Worm (Caenorhabditis elegans) whole organism, midembryonic: Measurements from ENCODE around the gene cpt-1.

Source experiments
- T22C8.4 ChIP-seq: fragments of 200-800 bp; sonication (Bioruptor generic); IDR thresholded peaks from 2 replicates; pipeline ENCODE4 v1.3.6; 2022; ENCODE audit warnings: missing genetic modification characterization, missing compliant biosample characterization
- cog-1 ChIP-seq: sonication (generic microtip); optimal IDR thresholded peaks from 2 replicates; lab custom pipeline; 2016; ENCODE audit warnings: missing genetic modification characterization, missing compliant biosample characterization
- flt-1 ChIP-seq: fragments of 200-800 bp; sonication (Bioruptor generic); IDR thresholded peaks from 2 replicates; pipeline ENCODE4 v1.3.6; 2022; ENCODE audit warnings: missing genetic modification characterization, missing compliant biosample characterization
- klf-2 ChIP-seq: fragments of 200-800 bp; sonication (Bioruptor generic); conservative IDR thresholded peaks from 2 replicates; pipeline ENCODE4 v1.3.6; 2022; ENCODE audit warnings: missing genetic modification reagents, missing genetic modification characterization, missing compliant biosample characterization
- med-1 ChIP-seq: sonication (generic microtip); optimal IDR thresholded peaks from 2 replicates; lab custom pipeline; 2017; ENCODE audit warnings: missing genetic modification characterization, mild to moderate bottlenecking, missing compliant biosample characterization, antibody characterized with exemption, missing genetic modification reagents; ENCODE audit not compliant: insufficient read depth
- ref-1 ChIP-seq: fragments of 200-800 bp; sonication (Bioruptor generic); conservative IDR thresholded peaks from 2 replicates; pipeline ENCODE4 v1.3.6; 2022; ENCODE audit warnings: missing genetic modification reagents, missing genetic modification characterization, missing compliant biosample characterization
- tab-1 ChIP-seq: fragments of 200-800 bp; sonication (Bioruptor generic); IDR thresholded peaks from 2 replicates; pipeline ENCODE4 v1.3.6; 2022; ENCODE audit warnings: missing genetic modification characterization, missing compliant biosample characterization
- ztf-23 ChIP-seq: fragments of 200-800 bp; sonication (Bioruptor generic); IDR thresholded peaks from 2 replicates; pipeline ENCODE4 v1.3.6; 2022; ENCODE audit warnings: missing genetic modification reagents, missing genetic modification characterization, missing compliant biosample characterization
- ztf-29 ChIP-seq: fragments of 200-800 bp; sonication (Bioruptor generic); IDR thresholded peaks from 2 replicates; pipeline ENCODE4 v1.3.6; 2022; ENCODE audit warnings: missing genetic modification reagents, missing genetic modification characterization, missing compliant biosample characterization

The cpt-1 gene

ce11 chrII:12816412-12817146 is 20.3 kb upstream of the cpt-1 start, which contains the start of gene acl-7:
TSS of gene acl-7 (minus strand) at chrII:12816462.
- no peak for TF ChIP-seq T22C8.4
- TF ChIP-seq med-1 (GFP tag; lab: Kevin White, UChicago) = no peak
- TF ChIP-seq cog-1 = no peak
- TF ChIP-seq ref-1 (GFP tag; lab: Robert Waterston, UW) = no peak
- TF ChIP-seq ztf-23 (GFP tag; lab: Robert Waterston, UW) = no peak
- no peak for TF ChIP-seq flt-1 (GFP tag; lab: Robert Waterston, UW)
- TF ChIP-seq tab-1 (GFP tag; lab: Robert Waterston, UW) = no peak
- TF ChIP-seq ztf-29 (GFP tag; lab: Robert Waterston, UW) = no peak
- TF ChIP-seq klf-2 (GFP tag; lab: Robert Waterston, UW) = no peak

- TF ChIP-seq cog-1 (no peak), med-1 (GFP tag; lab: Kevin White, UChicago) (no peak), klf-2 (GFP tag; lab: Robert Waterston, UW) (no peak), ztf-29 (GFP tag; lab: Robert Waterston, UW) (no peak), ref-1 (GFP tag; lab: Robert Waterston, UW) (no peak), ztf-23 (GFP tag; lab: Robert Waterston, UW) (no peak), tab-1 (GFP tag; lab: Robert Waterston, UW) (no peak), flt-1 (GFP tag; lab: Robert Waterston, UW) (no peak), T22C8.4 (no peak)
Observed at ce11 chrII:12813253-12813652, 17.0 kb upstream of the cpt-1 start.

ce11 chrII:12810709-12811108 is 14.5 kb upstream of the cpt-1 start, which contains the start of gene Y46G5A.20:
TSS of gene Y46G5A.20 (plus strand) at chrII:12811009.
- no peak for TF ChIP-seq tab-1 (GFP tag; lab: Robert Waterston, UW)
- TF ChIP-seq ztf-29 (GFP tag; lab: Robert Waterston, UW) = no peak
- TF ChIP-seq ref-1 (GFP tag; lab: Robert Waterston, UW) = no peak

ce11 chrII:12809725-12810124 is 13.5 kb upstream of the cpt-1 start:
- TF ChIP-seq ref-1 (GFP tag; lab: Robert Waterston, UW) (no peak), T22C8.4 (no peak), klf-2 (GFP tag; lab: Robert Waterston, UW) (no peak), med-1 (GFP tag; lab: Kevin White, UChicago) (no peak), tab-1 (GFP tag; lab: Robert Waterston, UW) (no peak), ztf-29 (GFP tag; lab: Robert Waterston, UW) (no peak), flt-1 (GFP tag; lab: Robert Waterston, UW) (no peak), ztf-23 (GFP tag; lab: Robert Waterston, UW) (no peak)

ce11 chrII:12808746-12809145 is 12.5 kb upstream of the cpt-1 start:
- no peak for TF ChIP-seq ztf-29 (GFP tag; lab: Robert Waterston, UW)

ce11 chrII:12806602-12807182 is 10.4 kb upstream of the cpt-1 start, which contains the start of gene spds-1:
TSS of gene spds-1 (plus strand) at chrII:12806899.
- no peak for TF ChIP-seq ref-1 (GFP tag; lab: Robert Waterston, UW)
- TF ChIP-seq med-1 (GFP tag; lab: Kevin White, UChicago) = no peak
- TF ChIP-seq T22C8.4 = no peak
- TF ChIP-seq klf-2 (GFP tag; lab: Robert Waterston, UW) = no peak
- TF ChIP-seq flt-1 (GFP tag; lab: Robert Waterston, UW) = no peak
- TF ChIP-seq ztf-23 (GFP tag; lab: Robert Waterston, UW) = no peak
- TF ChIP-seq cog-1 = no peak
- no peak for TF ChIP-seq tab-1 (GFP tag; lab: Robert Waterston, UW)
- no peak for TF ChIP-seq ztf-29 (GFP tag; lab: Robert Waterston, UW)

ce11 chrII:12805765-12806384 is 9.6 kb upstream of the cpt-1 start:
- TF ChIP-seq klf-2 (GFP tag; lab: Robert Waterston, UW) = no peak

ce11 chrII:12805161-12805560 is 8.9 kb upstream of the cpt-1 start, which contains the start of the genes Y46G5A.18 and Y46G5A.47:
TSS of gene Y46G5A.18 (minus strand) at chrII:12805261.
TSS of gene Y46G5A.47 (minus strand) at chrII:12805306.
- peak; percentile 47; the same call in 1 of the 2 replicates for TF ChIP-seq T22C8.4
- no peak for TF ChIP-seq ref-1 (GFP tag; lab: Robert Waterston, UW)
- no peak for TF ChIP-seq cog-1
- no peak for TF ChIP-seq ztf-23 (GFP tag; lab: Robert Waterston, UW)
- no peak for TF ChIP-seq flt-1 (GFP tag; lab: Robert Waterston, UW)
- TF ChIP-seq klf-2 (GFP tag; lab: Robert Waterston, UW) = no peak
- no peak for TF ChIP-seq ztf-29 (GFP tag; lab: Robert Waterston, UW)

ce11 chrII:12799927-12800522 is 3.8 kb upstream of the cpt-1 start:
- TF ChIP-seq cog-1 = no peak
- TF ChIP-seq med-1 (GFP tag; lab: Kevin White, UChicago) = no peak
- no peak for TF ChIP-seq ztf-29 (GFP tag; lab: Robert Waterston, UW)
- no peak for TF ChIP-seq ztf-23 (GFP tag; lab: Robert Waterston, UW)
- TF ChIP-seq tab-1 (GFP tag; lab: Robert Waterston, UW) = no peak
- no peak for TF ChIP-seq ref-1 (GFP tag; lab: Robert Waterston, UW)
- no peak for TF ChIP-seq T22C8.4
- no peak for TF ChIP-seq klf-2 (GFP tag; lab: Robert Waterston, UW)
